Fruit fly (Drosophila melanogaster) whole organism, embryonic: ENCODE measurements around the gene Rim2.

Experiments
- CG10209 ChIP-seq: fragments of 200-800 bp; sonication (Bioruptor generic); optimal IDR thresholded peaks from 3 replicates; lab custom pipeline; 2017; ENCODE audit warnings: missing biosample characterization, mild to moderate bottlenecking, missing genetic modification characterization, missing genetic modification reagents
- CG10462 ChIP-seq: fragments of 200-800 bp; sonication (Bioruptor generic); optimal IDR thresholded peaks from 2 replicates; lab custom pipeline; 2016; ENCODE audit warnings: missing biosample characterization, missing genetic modification characterization
- CG11247 ChIP-seq: fragments of 200-800 bp; sonication (Bioruptor generic); IDR thresholded peaks from 2 replicates; pipeline ENCODE4 v1.3.6; 2022; ENCODE audit warnings: missing biosample characterization, missing genetic modification characterization
- CG11504 ChIP-seq: fragments of 200-800 bp; sonication (Bioruptor generic); optimal IDR thresholded peaks from 3 replicates; lab custom pipeline; 2019; ENCODE audit warnings: missing biosample characterization, mild to moderate bottlenecking, missing genetic modification characterization, moderate library complexity
- CG12104 ChIP-seq: fragments of 200-800 bp; sonication (Bioruptor generic); optimal IDR thresholded peaks from 3 replicates; lab custom pipeline; 2016; ENCODE audit warnings: missing biosample characterization, missing genetic modification characterization
- CG12236 ChIP-seq: fragments of 200-800 bp; sonication (Bioruptor generic); optimal IDR thresholded peaks from 2 replicates; lab custom pipeline; 2016; ENCODE audit warnings: missing biosample characterization, missing genetic modification characterization
- CG14050 ChIP-seq: fragments of 200-800 bp; sonication (Bioruptor generic); IDR thresholded peaks from 3 replicates; pipeline ENCODE4 v1.3.6; 2022; ENCODE audit warnings: missing biosample characterization, missing genetic modification characterization
- CG15696 ChIP-seq: fragments of 200-800 bp; sonication (Bioruptor generic); optimal IDR thresholded peaks from 2 replicates; lab custom pipeline; 2019; ENCODE audit warnings: missing biosample characterization, mild to moderate bottlenecking, missing genetic modification characterization, moderate library complexity
- CG17359 ChIP-seq: fragments of 200-800 bp; sonication (Bioruptor generic); optimal IDR thresholded peaks from 3 replicates; lab custom pipeline; 2018; ENCODE audit warnings: missing biosample characterization, mild to moderate bottlenecking, missing genetic modification characterization, moderate library complexity
- CG31388 ChIP-seq: fragments of 200-800 bp; sonication (Bioruptor generic); optimal IDR thresholded peaks from 2 replicates; lab custom pipeline; 2016; ENCODE audit warnings: missing biosample characterization, missing genetic modification characterization
- CG32532 ChIP-seq: fragments of 200-800 bp; sonication (Bioruptor generic); IDR thresholded peaks from 2 replicates; pipeline ENCODE4 v1.3.6; 2022; ENCODE audit warnings: missing biosample characterization, missing genetic modification characterization
- CG3995 ChIP-seq: fragments of 200-800 bp; sonication (Bioruptor generic); optimal IDR thresholded peaks from 3 replicates; lab custom pipeline; 2016; ENCODE audit warnings: missing biosample characterization, missing genetic modification characterization
- CG6272 ChIP-seq: fragments of 200-800 bp; sonication (Bioruptor generic); IDR thresholded peaks from 2 replicates; pipeline ENCODE4 v1.3.6; 2022; ENCODE audit warnings: missing biosample characterization, missing genetic modification characterization
- CG7271 ChIP-seq: fragments of 200-800 bp; sonication (Bioruptor generic); optimal IDR thresholded peaks from 2 replicates; lab custom pipeline; 2018; ENCODE audit warnings: missing biosample characterization, mild to moderate bottlenecking, missing genetic modification characterization, moderate library complexity
- Camta ChIP-seq: fragments of 200-800 bp; sonication (Bioruptor generic); optimal IDR thresholded peaks from 2 replicates; lab custom pipeline; 2016; ENCODE audit warnings: missing biosample characterization, missing genetic modification characterization
- Chrac-16 ChIP-seq: fragments of 200-800 bp; sonication (Bioruptor generic); optimal IDR thresholded peaks from 3 replicates; lab custom pipeline; 2016; ENCODE audit warnings: missing biosample characterization, missing genetic modification characterization
- D19B ChIP-seq: fragments of 200-800 bp; sonication (Bioruptor generic); optimal IDR thresholded peaks from 2 replicates; lab custom pipeline; 2017; ENCODE audit warnings: missing biosample characterization, mild to moderate bottlenecking, missing genetic modification characterization
- Dad ChIP-seq: fragments of 200-800 bp; sonication (Bioruptor generic); optimal IDR thresholded peaks from 3 replicates; lab custom pipeline; 2016; ENCODE audit warnings: missing biosample characterization, missing genetic modification characterization
- Doc3 ChIP-seq: fragments of 200-800 bp; sonication (Bioruptor generic); IDR thresholded peaks from 3 replicates; pipeline ENCODE4 v1.3.6; 2022; ENCODE audit warnings: missing biosample characterization, missing genetic modification characterization; ENCODE audit not compliant: partially characterized antibody
- E2f1 ChIP-seq: fragments of 200-800 bp; sonication (Bioruptor generic); IDR thresholded peaks from 2 replicates; pipeline ENCODE4 v1.3.6; 2022; ENCODE audit warnings: missing biosample characterization, missing genetic modification characterization
- H2.0 ChIP-seq: fragments of 200-800 bp; sonication (Bioruptor generic); IDR thresholded peaks from 2 replicates; pipeline ENCODE4 v1.3.6; 2022; ENCODE audit warnings: missing biosample characterization, missing genetic modification characterization
- Hmx ChIP-seq: fragments of 200-800 bp; sonication (Bioruptor generic); optimal IDR thresholded peaks from 2 replicates; lab custom pipeline; 2016; ENCODE audit warnings: missing biosample characterization, missing genetic modification characterization
- Hsf ChIP-seq: fragments of 200-800 bp; sonication (Bioruptor generic); optimal IDR thresholded peaks from 3 replicates; lab custom pipeline; 2016; ENCODE audit warnings: missing biosample characterization, missing genetic modification characterization
- MBD-R2 ChIP-seq: fragments of 200-800 bp; sonication (Bioruptor generic); IDR thresholded peaks from 2 replicates; pipeline ENCODE4 v1.3.6; 2022; ENCODE audit warnings: missing biosample characterization, missing genetic modification characterization
- Mes4 ChIP-seq: fragments of 200-800 bp; sonication (Bioruptor generic); optimal IDR thresholded peaks from 2 replicates; lab custom pipeline; 2016; ENCODE audit warnings: missing biosample characterization, missing genetic modification characterization
- Oli ChIP-seq: fragments of 200-800 bp; sonication (Bioruptor generic); optimal IDR thresholded peaks from 2 replicates; lab custom pipeline; 2018; ENCODE audit warnings: missing biosample characterization, mild to moderate bottlenecking, missing genetic modification characterization, moderate library complexity
- Ravus ChIP-seq: fragments of 200-800 bp; sonication (Bioruptor generic); IDR thresholded peaks from 2 replicates; pipeline ENCODE4 v1.3.6; 2022; ENCODE audit warnings: missing biosample characterization, missing genetic modification characterization
- Six4 ChIP-seq: fragments of 200-800 bp; sonication (Bioruptor generic); optimal IDR thresholded peaks from 2 replicates; lab custom pipeline; 2016; ENCODE audit warnings: missing biosample characterization, missing genetic modification characterization
- Sry-β ChIP-seq: fragments of 200-800 bp; sonication (Bioruptor generic); optimal IDR thresholded peaks from 2 replicates; lab custom pipeline; 2018; ENCODE audit warnings: missing biosample characterization, mild to moderate bottlenecking, missing genetic modification characterization, moderate library complexity
- Sry-δ ChIP-seq: fragments of 200-800 bp; sonication (Bioruptor generic); optimal IDR thresholded peaks from 2 replicates; lab custom pipeline; 2016; ENCODE audit warnings: missing biosample characterization, missing genetic modification characterization
- Trl ChIP-seq, 3 experiments: fragments of >200 bp in 2 of 3; fragments of 200-800 bp in 1 of 3; sonication (Bioruptor generic) in 1 of 3; optimal IDR thresholded peaks; 2 replicates in 1 of 3; 3 replicates in 2 of 3; lab custom pipeline; 2016 to 2017; ENCODE audit warnings: missing biosample characterization in 1 of 3, missing genetic modification characterization in 1 of 3
- al ChIP-seq: fragments of 200-800 bp; sonication (Bioruptor generic); IDR thresholded peaks from 2 replicates; pipeline ENCODE4 v1.3.6; 2022; ENCODE audit warnings: missing biosample characterization, missing genetic modification characterization
- amos ChIP-seq: fragments of 200-800 bp; sonication (Bioruptor generic); IDR thresholded peaks from 2 replicates; pipeline ENCODE4 v1.3.6; 2022; ENCODE audit warnings: missing biosample characterization, missing genetic modification characterization; ENCODE audit not compliant: partially characterized antibody
- btn ChIP-seq: fragments of 200-800 bp; sonication (Bioruptor generic); optimal IDR thresholded peaks from 2 replicates; lab custom pipeline; 2016; ENCODE audit warnings: missing biosample characterization, missing genetic modification characterization
- cato ChIP-seq: fragments of 200-800 bp; sonication (Bioruptor generic); optimal IDR thresholded peaks from 2 replicates; lab custom pipeline; 2016; ENCODE audit warnings: missing biosample characterization, missing genetic modification characterization, borderline replicate concordance
- ci ChIP-seq: fragments of 200-800 bp; sonication (Bioruptor generic); IDR thresholded peaks from 3 replicates; pipeline ENCODE4 v1.3.6; 2022; ENCODE audit warnings: missing biosample characterization, missing genetic modification characterization
- crp ChIP-seq, 2 experiments: fragments of 200-800 bp; sonication (Bioruptor generic); optimal IDR thresholded peaks; 2 replicates in 1 of 2; 3 replicates in 1 of 2; lab custom pipeline; 2017; ENCODE audit warnings: missing biosample characterization in 2 of 2, missing genetic modification characterization in 2 of 2, mild to moderate bottlenecking in 1 of 2, moderate library complexity in 1 of 2
- cwo ChIP-seq: fragments of 200-800 bp; sonication (Bioruptor generic); optimal IDR thresholded peaks from 3 replicates; lab custom pipeline; 2017; ENCODE audit warnings: missing biosample characterization, missing genetic modification characterization, mild to moderate bottlenecking, moderate library complexity, missing genetic modification reagents
- gro ChIP-seq: fragments of 200-800 bp; sonication (Bioruptor generic); optimal IDR thresholded peaks from 2 replicates; lab custom pipeline; 2016; ENCODE audit warnings: missing biosample characterization, missing genetic modification characterization
- ken ChIP-seq: fragments of 200-800 bp; sonication (Bioruptor generic); IDR thresholded peaks from 3 replicates; pipeline ENCODE4 v1.3.6; 2022; ENCODE audit warnings: missing biosample characterization, missing genetic modification characterization
- lmd ChIP-seq: fragments of 200-800 bp; sonication (Bioruptor generic); IDR thresholded peaks from 2 replicates; pipeline ENCODE4 v1.3.6; 2022; ENCODE audit warnings: missing biosample characterization, missing genetic modification characterization
- oc ChIP-seq: fragments of 200-800 bp; sonication (Bioruptor generic); optimal IDR thresholded peaks from 2 replicates; lab custom pipeline; 2018; ENCODE audit warnings: missing biosample characterization, mild to moderate bottlenecking, missing genetic modification characterization, moderate library complexity
- pnt ChIP-seq: fragments of 200-800 bp; sonication (Bioruptor generic); optimal IDR thresholded peaks from 3 replicates; lab custom pipeline; 2016; ENCODE audit warnings: missing biosample characterization, missing genetic modification characterization
- pros ChIP-seq: fragments of 200-800 bp; sonication (Bioruptor generic); optimal IDR thresholded peaks from 3 replicates; lab custom pipeline; 2019; ENCODE audit warnings: missing biosample characterization, mild to moderate bottlenecking, missing genetic modification characterization, moderate library complexity
- schlank ChIP-seq: fragments of 200-800 bp; sonication (Bioruptor generic); optimal IDR thresholded peaks from 2 replicates; lab custom pipeline; 2018; ENCODE audit warnings: missing biosample characterization, mild to moderate bottlenecking, missing genetic modification characterization
- shn ChIP-seq: fragments of 200-800 bp; sonication (Bioruptor generic); optimal IDR thresholded peaks from 3 replicates; lab custom pipeline; 2016; ENCODE audit warnings: missing biosample characterization, missing genetic modification characterization
- sima ChIP-seq: fragments of 200-800 bp; sonication (Bioruptor generic); optimal IDR thresholded peaks from 2 replicates; lab custom pipeline; 2016; ENCODE audit warnings: missing biosample characterization, missing genetic modification characterization
- sna ChIP-seq: fragments of 200-800 bp; sonication (Bioruptor generic); IDR thresholded peaks from 2 replicates; pipeline ENCODE4 v1.3.6; 2022; ENCODE audit warnings: missing biosample characterization, missing genetic modification characterization; ENCODE audit not compliant: partially characterized antibody
- tna ChIP-seq: fragments of 200-800 bp; sonication (Bioruptor generic); IDR thresholded peaks from 2 replicates; pipeline ENCODE4 v1.3.6; 2022; ENCODE audit warnings: missing biosample characterization, missing genetic modification characterization; ENCODE audit not compliant: partially characterized antibody

Rim2 gene

DNA sequence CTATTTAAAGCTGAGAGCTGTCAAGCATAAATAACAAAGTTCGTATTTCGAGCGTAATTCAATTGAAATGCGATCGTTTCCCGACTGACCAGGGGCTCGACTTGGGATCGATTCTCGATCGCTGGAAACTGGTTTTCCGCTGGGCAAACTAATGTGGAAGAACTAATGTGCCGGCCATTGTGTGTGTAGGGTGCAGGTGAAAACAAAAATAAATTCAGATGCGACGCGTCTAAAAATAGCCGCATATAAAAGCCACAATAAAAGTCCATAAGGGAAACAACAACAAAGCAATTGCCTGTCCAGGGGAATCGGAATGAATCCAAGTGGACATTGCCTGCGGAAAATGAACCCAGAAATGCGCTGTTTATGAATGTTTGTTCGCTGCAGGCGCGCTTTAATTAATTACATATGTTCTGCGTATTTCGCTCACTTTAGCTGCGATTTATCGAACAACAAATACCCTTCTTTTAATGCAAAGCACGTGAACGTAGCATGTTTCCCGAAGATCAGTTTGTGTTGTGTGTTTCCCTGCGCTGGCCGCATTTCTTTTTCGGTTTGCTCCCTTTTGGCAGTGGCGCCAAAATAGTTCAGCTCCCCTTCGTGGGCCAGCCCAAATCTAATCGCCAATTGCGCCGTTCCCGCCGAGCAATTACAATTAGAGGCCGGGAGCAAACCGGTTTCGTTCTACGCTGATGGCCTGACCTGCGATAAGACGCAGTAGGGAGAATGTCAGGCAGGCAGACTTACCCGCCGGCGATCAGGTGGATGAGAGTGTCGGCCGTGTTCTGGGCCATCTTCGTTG lies 852 bp downstream of the Rim2 start (continued):
- TF ChIP-seq Doc3: no peak
- no peak for TF ChIP-seq CG6272 (GFP tag; lab: Robert Waterston, UW)
- TF ChIP-seq CG14050 (GFP tag; lab: Robert Waterston, UW): no peak
- no peak for TF ChIP-seq Ravus (GFP tag; lab: Robert Waterston, UW)
- peak; percentile 43 for TF ChIP-seq CG11504 (tag; lab: Kevin White, UChicago)
- no peak for TF ChIP-seq MBD-R2 (GFP tag; lab: Robert Waterston, UW)
- peak; percentile 9 for TF ChIP-seq cato (GFP tag; lab: Kevin White, UChicago)
- peak; percentile 4 for TF ChIP-seq Dad (GFP tag; lab: Kevin White, UChicago)
- no peak for TF ChIP-seq Camta (GFP tag; lab: Kevin White, UChicago)
- TF ChIP-seq CG3995 (GFP tag; lab: Kevin White, UChicago): no peak
- peak; percentile 45 for TF ChIP-seq CG17359
- no peak for TF ChIP-seq Mes4
- TF ChIP-seq Hmx (GFP tag; lab: Kevin White, UChicago): no peak
- no peak for TF ChIP-seq CG31388 (GFP tag; lab: Kevin White, UChicago)
- TF ChIP-seq CG7271 (tag; lab: Kevin White, UChicago): no peak
- peak; percentile 66; the same call in 2 of the 3 replicates for TF ChIP-seq ci (GFP tag; lab: Robert Waterston, UW)
- no peak for TF ChIP-seq al
- no peak for TF ChIP-seq amos (GFP tag; lab: Robert Waterston, UW)
- no peak for TF ChIP-seq sna
- no peak for TF ChIP-seq Sry-β (GFP tag; lab: Kevin White, UChicago)
- TF ChIP-seq CG10209 (GFP tag; lab: Kevin White, UChicago): no peak
- TF ChIP-seq ken (GFP tag; lab: Robert Waterston, UW): no peak
- TF ChIP-seq pnt (GFP tag; lab: Kevin White, UChicago): no peak
- no peak for TF ChIP-seq Hsf (GFP tag; lab: Kevin White, UChicago)
- TF ChIP-seq sima: no peak
- TF ChIP-seq btn (GFP tag; lab: Kevin White, UChicago): peak; percentile 15
- no peak for TF ChIP-seq E2f1 (GFP tag; lab: Robert Waterston, UW)
- TF ChIP-seq Chrac-16 (GFP tag; lab: Kevin White, UChicago): no peak
- no peak for TF ChIP-seq tna
- no peak for TF ChIP-seq schlank (tag; lab: Kevin White, UChicago)
- peak; percentile 49 for TF ChIP-seq cwo (GFP tag; lab: Kevin White, UChicago)
- no peak for TF ChIP-seq H2.0
- no peak for TF ChIP-seq CG11247
- TF ChIP-seq CG32532 (GFP tag; lab: Robert Waterston, UW): peak; percentile 15; the same call in 1 of the 2 replicates
- no peak for TF ChIP-seq Six4
- no peak for TF ChIP-seq pros (GFP tag; lab: Kevin White, UChicago)
- TF ChIP-seq CG15696 (tag; lab: Kevin White, UChicago): no peak
- no peak for TF ChIP-seq Oli (tag; lab: Kevin White, UChicago)
- no peak for TF ChIP-seq Sry-δ (GFP tag; lab: Kevin White, UChicago)
- TF ChIP-seq Trl (optimal IDR thresholded peaks at IDR 0.05; lab: Kevin White, UChicago): no peak
- TF ChIP-seq Trl (GFP tag; optimal IDR thresholded peaks at IDR 0.05; lab: Kevin White, UChicago): no peak
- no peak for TF ChIP-seq D19B
- peak; percentile 8 for TF ChIP-seq CG12104
- no peak; the same call in 1 of the 2 replicates for TF ChIP-seq lmd (GFP tag; lab: Robert Waterston, UW)
- no peak for TF ChIP-seq gro (GFP tag; lab: Kevin White, UChicago)
- TF ChIP-seq shn (GFP tag; lab: Kevin White, UChicago): no peak
- TF ChIP-seq CG12236: no peak
- no peak for TF ChIP-seq CG10462 (GFP tag; lab: Kevin White, UChicago)
- no peak for TF ChIP-seq oc (tag; lab: Kevin White, UChicago)
- TF ChIP-seq crp (GFP tag; optimal IDR thresholded peaks at IDR 0.05; lab: Kevin White, UChicago): no peak
